Worm (Caenorhabditis elegans) whole organism, young adult: ENCODE measurements around the gene snf-5.

ENCODE experiments used
- B0035.1 ChIP-seq: sonication (generic microtip); optimal IDR thresholded peaks from 2 replicates; lab custom pipeline; 2016; ENCODE audit warnings: missing genetic modification characterization, mild to moderate bottlenecking, missing compliant biosample characterization, missing genotype, missing genetic modification reagents
- D2030.7 ChIP-seq: fragments of 200-800 bp; sonication (Bioruptor generic); IDR thresholded peaks from 2 replicates; pipeline ENCODE4 v1.3.6; 2022; ENCODE audit warnings: missing genetic modification reagents, missing genetic modification characterization, missing compliant biosample characterization
- F22D6.2 ChIP-seq: sonication (generic microtip); optimal IDR thresholded peaks from 2 replicates; lab custom pipeline; 2016; ENCODE audit warnings: mild to moderate bottlenecking, missing genetic modification characterization, missing compliant biosample characterization
- F37B4.10 ChIP-seq: fragments of 200-800 bp; sonication (Bioruptor generic); IDR thresholded peaks from 2 replicates; pipeline ENCODE4 v1.3.6; 2022; ENCODE audit warnings: missing genetic modification characterization, missing compliant biosample characterization
- K12H6.12 ChIP-seq: fragments of 200-800 bp; sonication (Bioruptor generic); optimal IDR thresholded peaks from 2 replicates; lab custom pipeline; 2018; ENCODE audit warnings: mild to moderate bottlenecking, missing genetic modification characterization, missing compliant biosample characterization
- Y56A3A.18 ChIP-seq: fragments of 200-800 bp; sonication (Bioruptor generic); IDR thresholded peaks from 2 replicates; pipeline ENCODE4 v1.3.6; 2022; ENCODE audit warnings: missing genetic modification reagents, missing genetic modification characterization, missing compliant biosample characterization
- ZK185.1 ChIP-seq: sonication (generic microtip); optimal IDR thresholded peaks from 2 replicates; lab custom pipeline; 2016; ENCODE audit warnings: mild to moderate bottlenecking, missing genetic modification characterization, missing compliant biosample characterization; ENCODE audit not compliant: poor library complexity, severe bottlenecking
- ama-1 ChIP-seq, 3 experiments: fragments of 150-350 bp in 1 of 3; sonication (generic microtip) in 2 of 3; optimal IDR thresholded peaks; 2 replicates each; lab custom pipeline; 2014 to 2018; ENCODE audit warnings: missing biosample characterization in 2 of 3, missing genetic modification characterization in 2 of 3, missing genetic modification reagents in 2 of 3
- aptf-2 ChIP-seq: fragments of 200-800 bp; sonication (Bioruptor generic); conservative IDR thresholded peaks from 2 replicates; pipeline ENCODE4 v1.3.6; 2022; ENCODE audit warnings: missing genetic modification reagents, missing genetic modification characterization, missing compliant biosample characterization
- atf-7 ChIP-seq: sonication (generic microtip); optimal IDR thresholded peaks from 2 replicates; lab custom pipeline; 2017; ENCODE audit warnings: mild to moderate bottlenecking, missing genetic modification characterization, missing compliant biosample characterization
- attf-3 ChIP-seq: fragments of 200-800 bp; sonication (Bioruptor generic); conservative IDR thresholded peaks from 2 replicates; pipeline ENCODE4 v1.3.6; 2022; ENCODE audit warnings: missing genetic modification reagents, missing genetic modification characterization, missing compliant biosample characterization
- attf-5 ChIP-seq: fragments of 200-800 bp; sonication (Bioruptor generic); optimal IDR thresholded peaks from 2 replicates; lab custom pipeline; 2018; ENCODE audit warnings: mild to moderate bottlenecking, missing genetic modification characterization, missing compliant biosample characterization
- bed-1 ChIP-seq: fragments of 200-800 bp; sonication (Bioruptor generic); IDR thresholded peaks from 2 replicates; pipeline ENCODE4 v1.3.6; 2022; ENCODE audit warnings: missing genetic modification reagents, missing genetic modification characterization, missing compliant biosample characterization
- cebp-1 ChIP-seq, 2 experiments: fragments of 200-800 bp in 1 of 2; sonication (Bioruptor generic) in 1 of 2; sonication (generic microtip) in 1 of 2; IDR thresholded peaks in 1 of 2; optimal IDR thresholded peaks in 1 of 2; 2 replicates each; pipeline versions ENCODE4 v1.3.6 to Lab custom; 2017 to 2022; ENCODE audit warnings: missing compliant biosample characterization in 2 of 2, missing genetic modification characterization in 2 of 2, mild to moderate bottlenecking in 1 of 2, missing genetic modification reagents in 1 of 2, moderate library complexity in 1 of 2
- cebp-2 ChIP-seq: fragments of 200-800 bp; sonication (Bioruptor generic); IDR thresholded peaks from 2 replicates; pipeline ENCODE4 v1.3.6; 2022; ENCODE audit warnings: missing genetic modification characterization, missing compliant biosample characterization
- ceh-40 ChIP-seq: fragments of 200-800 bp; sonication (Bioruptor generic); IDR thresholded peaks from 2 replicates; pipeline ENCODE4 v1.3.6; 2022; ENCODE audit warnings: missing genetic modification characterization, missing compliant biosample characterization
- chd-7 ChIP-seq: sonication (generic microtip); optimal IDR thresholded peaks from 2 replicates; lab custom pipeline; 2016; ENCODE audit warnings: mild to moderate bottlenecking, missing genetic modification characterization, moderate library complexity, missing compliant biosample characterization
- efl-1 ChIP-seq: fragments of 150-350 bp; optimal IDR thresholded peaks from 2 replicates; lab custom pipeline; 2014; ENCODE audit warnings: missing biosample characterization, missing genetic modification reagents, missing genetic modification characterization
- egl-18 ChIP-seq: fragments of 200-800 bp; sonication (Bioruptor generic); IDR thresholded peaks from 2 replicates; pipeline ENCODE4 v1.3.6; 2022; ENCODE audit warnings: missing genetic modification reagents, missing genetic modification characterization, missing compliant biosample characterization
- ets-4 ChIP-seq: fragments of 200-800 bp; sonication (Bioruptor generic); optimal IDR thresholded peaks from 2 replicates; lab custom pipeline; 2018; ENCODE audit warnings: mild to moderate bottlenecking, missing genetic modification characterization, missing compliant biosample characterization
- fkh-3 ChIP-seq: sonication (generic microtip); optimal IDR thresholded peaks from 2 replicates; lab custom pipeline; 2016; ENCODE audit warnings: mild to moderate bottlenecking, missing genetic modification characterization, missing compliant biosample characterization
- hlh-12 ChIP-seq: sonication (generic microtip); optimal IDR thresholded peaks from 2 replicates; lab custom pipeline; 2016; ENCODE audit warnings: missing genetic modification characterization, missing compliant biosample characterization
- hrde-1 ChIP-seq: sonication (generic microtip); optimal IDR thresholded peaks from 2 replicates; lab custom pipeline; 2016; ENCODE audit warnings: missing genetic modification characterization, mild to moderate bottlenecking, missing compliant biosample characterization, moderate library complexity, missing genotype, missing genetic modification reagents, borderline replicate concordance
- lin-35 ChIP-seq, 3 experiments: fragments of 150-350 bp in 2 of 3; sonication (generic microtip) in 1 of 3; optimal IDR thresholded peaks; 2 replicates each; lab custom pipeline; 2014 to 2018; ENCODE audit warnings: missing biosample characterization in 3 of 3, missing genetic modification characterization in 3 of 3, missing genetic modification reagents in 3 of 3
- lin-54 ChIP-seq: fragments of 200-800 bp; sonication (Bioruptor generic); optimal IDR thresholded peaks from 2 replicates; lab custom pipeline; 2018; ENCODE audit warnings: mild to moderate bottlenecking, missing genetic modification characterization, missing compliant biosample characterization
- lsy-27 ChIP-seq: sonication (generic microtip); optimal IDR thresholded peaks from 2 replicates; lab custom pipeline; 2017; ENCODE audit warnings: missing genetic modification characterization, mild to moderate bottlenecking, missing compliant biosample characterization, antibody characterized with exemption, missing genotype, borderline replicate concordance; ENCODE audit not compliant: insufficient read depth
- mcd-1 ChIP-seq: fragments of 200-800 bp; sonication (Bioruptor generic); IDR thresholded peaks from 2 replicates; pipeline ENCODE4 v1.3.6; 2022; ENCODE audit warnings: missing genetic modification reagents, missing genetic modification characterization, missing compliant biosample characterization
- mel-28 ChIP-seq: sonication (generic microtip); optimal IDR thresholded peaks from 2 replicates; lab custom pipeline; 2016; ENCODE audit warnings: borderline replicate concordance, mild to moderate bottlenecking, missing genetic modification characterization, missing compliant biosample characterization
- mes-4 ChIP-seq: sonication (generic microtip); optimal IDR thresholded peaks from 2 replicates; lab custom pipeline; 2016; ENCODE audit warnings: missing genotype, missing genetic modification characterization, missing compliant biosample characterization
- nhr-179 ChIP-seq: sonication (generic microtip); optimal IDR thresholded peaks from 2 replicates; lab custom pipeline; 2016; ENCODE audit warnings: mild to moderate bottlenecking, missing genetic modification characterization, missing compliant biosample characterization
- nhr-27 ChIP-seq: fragments of 200-800 bp; sonication (Bioruptor generic); optimal IDR thresholded peaks from 2 replicates; lab custom pipeline; 2018; ENCODE audit warnings: mild to moderate bottlenecking, missing genetic modification characterization, moderate library complexity, missing compliant biosample characterization
- repo-1 ChIP-seq: sonication (generic microtip); optimal IDR thresholded peaks from 2 replicates; lab custom pipeline; 2017; ENCODE audit warnings: mild to moderate bottlenecking, missing genetic modification characterization, missing compliant biosample characterization
- rpc-1 ChIP-seq, 2 experiments: fragments of 150-350 bp in 1 of 2; sonication (generic microtip) in 1 of 2; optimal IDR thresholded peaks; 2 replicates each; lab custom pipeline; 2014 to 2018; ENCODE audit warnings: missing biosample characterization in 1 of 2, missing genetic modification characterization in 1 of 2, missing genetic modification reagents in 1 of 2, missing genotype in 1 of 2
- sea-2 ChIP-seq: fragments of 200-800 bp; sonication (Bioruptor generic); IDR thresholded peaks from 2 replicates; pipeline ENCODE4 v1.3.6; 2022; ENCODE audit warnings: missing genetic modification characterization, missing compliant biosample characterization
- snpc-1.1 ChIP-seq: sonication (generic microtip); optimal IDR thresholded peaks from 2 replicates; lab custom pipeline; 2017; ENCODE audit warnings: missing genetic modification characterization, mild to moderate bottlenecking, missing compliant biosample characterization, antibody characterized with exemption, moderate library complexity, missing genotype, missing genetic modification reagents; ENCODE audit not compliant: insufficient read depth
- somi-1 ChIP-seq: fragments of 200-800 bp; sonication (Bioruptor generic); optimal IDR thresholded peaks from 2 replicates; lab custom pipeline; 2018; ENCODE audit warnings: mild to moderate bottlenecking, missing genetic modification characterization, missing compliant biosample characterization
- tlf-1 ChIP-seq: fragments of 200-800 bp; sonication (Bioruptor generic); optimal IDR thresholded peaks from 2 replicates; lab custom pipeline; 2018; ENCODE audit warnings: mild to moderate bottlenecking, missing genetic modification characterization, missing compliant biosample characterization
- unc-130 ChIP-seq: sonication (generic microtip); optimal IDR thresholded peaks from 2 replicates; lab custom pipeline; 2016; ENCODE audit warnings: missing genetic modification reagents, missing genetic modification characterization, missing compliant biosample characterization
- xnd-1 ChIP-seq: sonication (generic microtip); optimal IDR thresholded peaks from 2 replicates; lab custom pipeline; 2016; ENCODE audit warnings: missing genotype, missing genetic modification reagents, missing genetic modification characterization, missing compliant biosample characterization
- zim-3 ChIP-seq: sonication (generic microtip); optimal IDR thresholded peaks from 2 replicates; lab custom pipeline; 2017; ENCODE audit warnings: mild to moderate bottlenecking, missing genetic modification characterization, moderate library complexity, missing compliant biosample characterization
- ztf-22 ChIP-seq: fragments of 200-800 bp; sonication (Bioruptor generic); optimal IDR thresholded peaks from 2 replicates; lab custom pipeline; 2018; ENCODE audit warnings: mild to moderate bottlenecking, missing genetic modification characterization, moderate library complexity, missing compliant biosample characterization
- ztf-25 ChIP-seq: fragments of 200-800 bp; sonication (Bioruptor generic); IDR thresholded peaks from 2 replicates; pipeline ENCODE4 v1.3.6; 2022; ENCODE audit warnings: missing genetic modification reagents, missing genetic modification characterization, missing compliant biosample characterization
- ztf-26 ChIP-seq: sonication (generic microtip); optimal IDR thresholded peaks from 2 replicates; lab custom pipeline; 2017; ENCODE audit warnings: missing genetic modification characterization, missing compliant biosample characterization
- ztf-6 ChIP-seq: fragments of 200-800 bp; sonication (Bioruptor generic); IDR thresholded peaks from 2 replicates; pipeline ENCODE4 v1.3.6; 2022; ENCODE audit warnings: missing genetic modification reagents, missing genetic modification characterization, missing compliant biosample characterization

The snf-5 gene

ce11 chrII:12865604-12866003 lies at the start of gene snf-5:
snf-5 (minus strand) TSS chrII:12865785.
- no peak for TF ChIP-seq hrde-1 (tag; lab: Kevin White, UChicago)
- TF ChIP-seq mel-28 (tag; lab: Kevin White, UChicago), result no peak
- no peak for TF ChIP-seq mes-4 (tag; lab: Kevin White, UChicago)
- TF ChIP-seq aptf-2 (GFP tag; lab: Robert Waterston, UW), result no peak
- TF ChIP-seq D2030.7 (GFP tag; lab: Robert Waterston, UW), result no peak
- TF ChIP-seq cebp-1 (GFP tag; IDR thresholded peaks at IDR 0.05; lab: Robert Waterston, UW), result no peak
- no peak for TF ChIP-seq cebp-1 (tag; optimal IDR thresholded peaks at IDR 0.05; lab: Kevin White, UChicago)
- TF ChIP-seq F22D6.2, result no peak
- no peak for TF ChIP-seq ama-1 (optimal IDR thresholded peaks at IDR 0.05; lab: Kevin White, UChicago)
- no peak for TF ChIP-seq ama-1 (GFP tag; optimal IDR thresholded peaks at IDR 0.05; lab: Kevin White, UChicago)
- no peak for TF ChIP-seq snpc-1.1
- no peak for TF ChIP-seq egl-18
- TF ChIP-seq tlf-1 (GFP tag; lab: Kevin White, UChicago), result no peak
- TF ChIP-seq zim-3, result no peak
- TF ChIP-seq cebp-2, result no peak
- TF ChIP-seq rpc-1 (optimal IDR thresholded peaks at IDR 0.05; lab: Kevin White, UChicago), result no peak
- TF ChIP-seq rpc-1 (tag; optimal IDR thresholded peaks at IDR 0.05; lab: Kevin White, UChicago), result no peak
- no peak for TF ChIP-seq ets-4
- TF ChIP-seq nhr-27 (tag; lab: Kevin White, UChicago), result no peak
- no peak for TF ChIP-seq fkh-3 (tag; lab: Kevin White, UChicago)
- no peak for TF ChIP-seq F37B4.10 (GFP tag; lab: Robert Waterston, UW)
- no peak for TF ChIP-seq somi-1 (GFP tag; lab: Kevin White, UChicago)

DNA sequence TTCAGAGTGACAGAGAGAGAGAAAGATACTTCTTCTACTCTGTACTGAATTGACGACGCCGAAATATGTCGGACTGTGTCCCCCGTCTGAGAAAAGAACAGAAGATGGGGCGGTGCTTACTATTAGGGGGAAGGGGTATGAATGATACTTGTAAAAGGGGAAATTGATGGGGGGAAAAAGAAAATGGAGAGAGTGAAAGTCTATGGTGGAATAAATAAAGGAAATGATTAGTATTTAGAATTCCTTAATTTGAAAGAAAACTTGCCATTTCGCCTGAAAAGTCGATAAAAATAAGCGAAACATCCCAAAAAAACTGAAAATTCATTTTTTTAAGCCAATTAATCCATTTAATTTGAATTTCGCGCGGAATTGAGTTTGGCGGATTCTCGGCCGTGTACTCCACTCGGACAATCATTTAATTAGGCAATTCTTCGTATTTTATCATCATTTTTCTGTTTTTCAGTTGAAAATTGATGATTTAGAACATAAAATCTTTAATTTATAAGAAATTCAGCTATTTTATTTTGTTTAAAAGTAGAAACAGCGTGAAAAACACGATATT lies 49.0 kb upstream of the snf-5 start, which contains the start of gene F35C5.12:
TSS of gene F35C5.12 (minus strand) at position 51 of the 562 bp plus-strand sequence.
- TF ChIP-seq hlh-12 (tag; lab: Kevin White, UChicago) (no peak), ceh-40 (GFP tag; lab: Robert Waterston, UW) (no peak), B0035.1 (tag; lab: Kevin White, UChicago) (no peak), snpc-1.1 (peak; percentile 21), bed-1 (GFP tag; lab: Robert Waterston, UW) (no peak), ztf-25 (GFP tag; lab: Robert Waterston, UW) (no peak), ztf-6 (GFP tag; lab: Robert Waterston, UW) (no peak), unc-130 (GFP tag; lab: Kevin White, UChicago) (peak; percentile 10), ztf-22 (GFP tag; lab: Kevin White, UChicago) (no peak), K12H6.12 (tag; lab: Kevin White, UChicago) (no peak), D2030.7 (GFP tag; lab: Robert Waterston, UW) (peak; percentile 56), sea-2 (no peak), efl-1 (peak; percentile 65), ama-1 (optimal IDR thresholded peaks at IDR 0.05; lab: Kevin White, UChicago) (no peak), ama-1 (GFP tag; optimal IDR thresholded peaks at IDR 0.05; lab: Kevin White, UChicago) (no peak), ztf-26 (tag; lab: Kevin White, UChicago) (no peak), attf-3 (peak; percentile 63), chd-7 (tag; lab: Kevin White, UChicago) (no peak), ZK185.1 (tag; lab: Kevin White, UChicago) (no peak), nhr-179 (no peak), lin-54 (GFP tag; lab: Kevin White, UChicago) (peak; percentile 86), mel-28 (tag; lab: Kevin White, UChicago) (no peak), lsy-27 (no peak), mcd-1 (GFP tag; lab: Robert Waterston, UW) (peak; percentile 61; the same call in 1 of the 2 replicates), attf-5 (GFP tag; lab: Kevin White, UChicago) (no peak), somi-1 (GFP tag; lab: Kevin White, UChicago) (no peak), repo-1 (tag; lab: Kevin White, UChicago) (no peak), lin-35 (GFP tag; optimal IDR thresholded peaks at IDR 0.05; lab: Kevin White, UChicago) (peak in 1 of 3 experiments; percentile 63), Y56A3A.18 (GFP tag; lab: Robert Waterston, UW) (no peak), cebp-1 (GFP tag; IDR thresholded peaks at IDR 0.05; lab: Robert Waterston, UW) (no peak), cebp-1 (tag; optimal IDR thresholded peaks at IDR 0.05; lab: Kevin White, UChicago) (no peak), xnd-1 (tag; lab: Kevin White, UChicago) (peak; percentile 5), atf-7 (no peak)
